Fruit fly (Drosophila melanogaster) whole organism, embryonic: ENCODE measurements around the gene kat80.
A peak's percentile ranks its signal among the peaks of the same experiment; 100 is the strongest.

Experiments
- Adf1 ChIP-seq: fragments of 200-800 bp; sonication (Bioruptor generic); IDR thresholded peaks from 2 replicates; pipeline ENCODE4 v1.3.6; 2022; ENCODE audit warnings: missing biosample characterization, missing genetic modification characterization
- Asciz ChIP-seq: fragments of 200-800 bp; sonication (Bioruptor generic); optimal IDR thresholded peaks from 2 replicates; lab custom pipeline; 2017; ENCODE audit warnings: missing biosample characterization, mild to moderate bottlenecking, missing genetic modification characterization, missing genetic modification reagents
- Bgb ChIP-seq: fragments of 200-800 bp; sonication (Bioruptor generic); IDR thresholded peaks from 2 replicates; pipeline ENCODE4 v1.3.6; 2022; ENCODE audit warnings: missing biosample characterization, missing genetic modification characterization; ENCODE audit not compliant: partially characterized antibody
- BtbVII ChIP-seq: fragments of 200-800 bp; sonication (Bioruptor generic); optimal IDR thresholded peaks from 3 replicates; lab custom pipeline; 2017; ENCODE audit warnings: missing biosample characterization, mild to moderate bottlenecking, missing genetic modification characterization
- CG10267 ChIP-seq: fragments of 200-800 bp; sonication (Bioruptor generic); optimal IDR thresholded peaks from 2 replicates; lab custom pipeline; 2018; ENCODE audit warnings: missing biosample characterization, mild to moderate bottlenecking, missing genetic modification characterization, moderate library complexity
- CG10274 ChIP-seq: fragments of 200-800 bp; sonication (Bioruptor generic); optimal IDR thresholded peaks from 3 replicates; lab custom pipeline; 2017; ENCODE audit warnings: missing biosample characterization, mild to moderate bottlenecking, missing genetic modification characterization
- CG11085 ChIP-seq: fragments of 200-800 bp; sonication (Bioruptor generic); IDR thresholded peaks from 2 replicates; pipeline ENCODE4 v1.3.6; 2022; ENCODE audit warnings: missing biosample characterization, missing genetic modification characterization
- CG11560 ChIP-seq: fragments of 200-800 bp; sonication (Bioruptor generic); IDR thresholded peaks from 3 replicates; pipeline ENCODE4 v1.3.6; 2022; ENCODE audit warnings: missing biosample characterization, missing genetic modification characterization
- CG11695 ChIP-seq: fragments of 200-800 bp; sonication (Bioruptor generic); IDR thresholded peaks from 3 replicates; pipeline ENCODE4 v1.3.6; 2022; ENCODE audit warnings: missing biosample characterization, missing genetic modification characterization
- CG12071 ChIP-seq: fragments of 200-800 bp; sonication (Bioruptor generic); optimal IDR thresholded peaks from 3 replicates; lab custom pipeline; 2018; ENCODE audit warnings: missing biosample characterization, mild to moderate bottlenecking, missing genetic modification characterization
- CG12219 ChIP-seq: fragments of 200-800 bp; sonication (Bioruptor generic); optimal IDR thresholded peaks from 3 replicates; lab custom pipeline; 2018; ENCODE audit warnings: missing biosample characterization, mild to moderate bottlenecking, missing genetic modification characterization
- CG13894 ChIP-seq: fragments of 200-800 bp; sonication (Bioruptor generic); optimal IDR thresholded peaks from 3 replicates; lab custom pipeline; 2018; ENCODE audit warnings: missing biosample characterization, mild to moderate bottlenecking, missing genetic modification characterization, moderate library complexity
- CG14965 ChIP-seq: fragments of 200-800 bp; sonication (Bioruptor generic); optimal IDR thresholded peaks from 2 replicates; lab custom pipeline; 2016; ENCODE audit warnings: missing biosample characterization, missing genetic modification characterization, borderline replicate concordance
- CG15514 ChIP-seq: fragments of 200-800 bp; sonication (Bioruptor generic); optimal IDR thresholded peaks from 3 replicates; lab custom pipeline; 2017; ENCODE audit warnings: missing biosample characterization, missing genetic modification characterization, mild to moderate bottlenecking, moderate library complexity, missing genetic modification reagents
- CG16779 ChIP-seq: fragments of 200-800 bp; sonication (Bioruptor generic); IDR thresholded peaks from 2 replicates; pipeline ENCODE4 v1.3.6; 2022; ENCODE audit warnings: missing biosample characterization, missing genetic modification characterization
- CG17802 ChIP-seq: fragments of 200-800 bp; sonication (Bioruptor generic); optimal IDR thresholded peaks from 2 replicates; lab custom pipeline; 2018; ENCODE audit warnings: missing biosample characterization, mild to moderate bottlenecking, missing genetic modification characterization, moderate library complexity
- CG1792 ChIP-seq: fragments of 200-800 bp; sonication (Bioruptor generic); optimal IDR thresholded peaks from 2 replicates; lab custom pipeline; 2016; ENCODE audit warnings: missing biosample characterization, missing genetic modification characterization
- CG1832 ChIP-seq: fragments of 200-800 bp; sonication (Bioruptor generic); optimal IDR thresholded peaks from 2 replicates; lab custom pipeline; 2017; ENCODE audit warnings: missing biosample characterization, mild to moderate bottlenecking, missing genetic modification characterization, inconsistent platforms
- CG2889 ChIP-seq: fragments of 200-800 bp; sonication (Bioruptor generic); IDR thresholded peaks from 3 replicates; pipeline ENCODE4 v1.3.6; 2022; ENCODE audit warnings: missing biosample characterization, missing genetic modification characterization
- CG32532 ChIP-seq: fragments of 200-800 bp; sonication (Bioruptor generic); IDR thresholded peaks from 2 replicates; pipeline ENCODE4 v1.3.6; 2022; ENCODE audit warnings: missing biosample characterization, missing genetic modification characterization
- CG3407 ChIP-seq: fragments of 200-800 bp; sonication (Bioruptor generic); optimal IDR thresholded peaks from 2 replicates; lab custom pipeline; 2018; ENCODE audit warnings: missing biosample characterization, mild to moderate bottlenecking, missing genetic modification characterization
- CG43689 ChIP-seq: fragments of 200-800 bp; sonication (Bioruptor generic); IDR thresholded peaks from 2 replicates; pipeline ENCODE4 v1.3.6; 2022; ENCODE audit warnings: missing biosample characterization, missing genetic modification characterization
- CG6272 ChIP-seq: fragments of 200-800 bp; sonication (Bioruptor generic); IDR thresholded peaks from 2 replicates; pipeline ENCODE4 v1.3.6; 2022; ENCODE audit warnings: missing biosample characterization, missing genetic modification characterization
- CG7271 ChIP-seq: fragments of 200-800 bp; sonication (Bioruptor generic); optimal IDR thresholded peaks from 2 replicates; lab custom pipeline; 2018; ENCODE audit warnings: missing biosample characterization, mild to moderate bottlenecking, missing genetic modification characterization, moderate library complexity
- CG7357 ChIP-seq: fragments of 200-800 bp; sonication (Bioruptor generic); IDR thresholded peaks from 3 replicates; pipeline ENCODE4 v1.3.6; 2022; ENCODE audit warnings: missing biosample characterization, missing genetic modification characterization
- CG7928 ChIP-seq: fragments of 200-800 bp; sonication (Bioruptor generic); optimal IDR thresholded peaks from 2 replicates; lab custom pipeline; 2017; ENCODE audit warnings: missing biosample characterization, mild to moderate bottlenecking, missing genetic modification characterization
- Chrac-16 ChIP-seq: fragments of 200-800 bp; sonication (Bioruptor generic); optimal IDR thresholded peaks from 3 replicates; lab custom pipeline; 2016; ENCODE audit warnings: missing biosample characterization, missing genetic modification characterization
- Doc3 ChIP-seq: fragments of 200-800 bp; sonication (Bioruptor generic); IDR thresholded peaks from 3 replicates; pipeline ENCODE4 v1.3.6; 2022; ENCODE audit warnings: missing biosample characterization, missing genetic modification characterization; ENCODE audit not compliant: partially characterized antibody
- ERR ChIP-seq: fragments of 200-800 bp; sonication (Bioruptor generic); optimal IDR thresholded peaks from 2 replicates; lab custom pipeline; 2016; ENCODE audit warnings: missing biosample characterization, missing genetic modification characterization
- Fer2 ChIP-seq: fragments of 200-800 bp; sonication (Bioruptor generic); optimal IDR thresholded peaks from 2 replicates; lab custom pipeline; 2018; ENCODE audit warnings: missing biosample characterization, mild to moderate bottlenecking, missing genetic modification characterization, moderate library complexity
- Gsc ChIP-seq: fragments of 200-800 bp; sonication (Bioruptor generic); IDR thresholded peaks from 2 replicates; pipeline ENCODE4 v1.3.6; 2022; ENCODE audit warnings: missing biosample characterization, missing genetic modification characterization
- HmgD ChIP-seq: fragments of 200-800 bp; sonication (Bioruptor generic); optimal IDR thresholded peaks from 3 replicates; lab custom pipeline; 2016; ENCODE audit warnings: missing biosample characterization, missing genetic modification characterization
- Lpt ChIP-seq: fragments of >200 bp; optimal IDR thresholded peaks from 2 replicates; lab custom pipeline; 2018; ENCODE audit warnings: missing biosample characterization, missing genetic modification characterization
- MTF-1 ChIP-seq: fragments of 200-800 bp; sonication (Bioruptor generic); optimal IDR thresholded peaks from 2 replicates; lab custom pipeline; 2018; ENCODE audit warnings: missing biosample characterization, mild to moderate bottlenecking, missing genetic modification characterization, borderline replicate concordance
- Mes4 ChIP-seq: fragments of 200-800 bp; sonication (Bioruptor generic); optimal IDR thresholded peaks from 2 replicates; lab custom pipeline; 2016; ENCODE audit warnings: missing biosample characterization, missing genetic modification characterization
- Nf-YC ChIP-seq: fragments of 200-800 bp; optimal IDR thresholded peaks from 3 replicates; lab custom pipeline; 2019; ENCODE audit warnings: missing biosample characterization, mild to moderate bottlenecking, missing genetic modification characterization, moderate library complexity
- Vsx1 ChIP-seq: fragments of 200-800 bp; sonication (Bioruptor generic); optimal IDR thresholded peaks from 2 replicates; lab custom pipeline; 2017; ENCODE audit warnings: missing biosample characterization, mild to moderate bottlenecking, missing genetic modification characterization, missing genetic modification reagents
- ab ChIP-seq: fragments of 200-800 bp; sonication (Bioruptor generic); optimal IDR thresholded peaks from 2 replicates; lab custom pipeline; 2016; ENCODE audit warnings: missing biosample characterization, missing genetic modification characterization
- ase ChIP-seq: fragments of 200-800 bp; sonication (Bioruptor generic); IDR thresholded peaks from 3 replicates; pipeline ENCODE4 v1.3.6; 2022; ENCODE audit warnings: missing biosample characterization, missing genetic modification characterization
- chif ChIP-seq, 2 experiments: fragments of 200-800 bp; sonication (Bioruptor generic); optimal IDR thresholded peaks; 3 replicates each; lab custom pipeline; 2016; ENCODE audit warnings: missing biosample characterization in 2 of 2, missing genetic modification characterization in 2 of 2
- disco-r ChIP-seq: fragments of 200-800 bp; sonication (Bioruptor generic); optimal IDR thresholded peaks from 2 replicates; lab custom pipeline; 2016; ENCODE audit warnings: missing biosample characterization, missing genetic modification characterization
- eyg ChIP-seq: fragments of 200-800 bp; sonication (Bioruptor generic); optimal IDR thresholded peaks from 3 replicates; lab custom pipeline; 2016; ENCODE audit warnings: missing biosample characterization, missing genetic modification characterization
- gsb-n ChIP-seq: fragments of 200-800 bp; sonication (Bioruptor generic); optimal IDR thresholded peaks from 3 replicates; lab custom pipeline; 2018; ENCODE audit warnings: missing biosample characterization, mild to moderate bottlenecking, missing genetic modification characterization
- her ChIP-seq: fragments of 200-800 bp; sonication (Bioruptor generic); optimal IDR thresholded peaks from 2 replicates; lab custom pipeline; 2016; ENCODE audit warnings: missing biosample characterization, missing genetic modification characterization
- inv ChIP-seq: fragments of 200-800 bp; sonication (Bioruptor generic); IDR thresholded peaks from 2 replicates; pipeline ENCODE4 v1.3.6; 2022; ENCODE audit warnings: missing biosample characterization, missing genetic modification characterization; ENCODE audit not compliant: partially characterized antibody
- lbe ChIP-seq: fragments of 200-800 bp; sonication (Bioruptor generic); optimal IDR thresholded peaks from 2 replicates; lab custom pipeline; 2016; ENCODE audit warnings: missing biosample characterization, mild to moderate bottlenecking, missing genetic modification characterization
- pb ChIP-seq: fragments of 200-800 bp; sonication (Bioruptor generic); optimal IDR thresholded peaks from 3 replicates; lab custom pipeline; 2016; ENCODE audit warnings: missing biosample characterization, missing genetic modification characterization
- schlank ChIP-seq: fragments of 200-800 bp; sonication (Bioruptor generic); optimal IDR thresholded peaks from 2 replicates; lab custom pipeline; 2018; ENCODE audit warnings: missing biosample characterization, mild to moderate bottlenecking, missing genetic modification characterization
- sens-2 ChIP-seq: fragments of 200-800 bp; sonication (Bioruptor generic); IDR thresholded peaks from 2 replicates; pipeline ENCODE4 v1.3.6; 2022; ENCODE audit warnings: missing biosample characterization, missing genetic modification characterization
- unc-4 ChIP-seq: fragments of 200-800 bp; sonication (Bioruptor generic); IDR thresholded peaks from 2 replicates; pipeline ENCODE4 v1.3.6; 2022; ENCODE audit warnings: missing biosample characterization, missing genetic modification characterization; ENCODE audit not compliant: partially characterized antibody
- yki ChIP-seq: fragments of >200 bp; optimal IDR thresholded peaks from 3 replicates; lab custom pipeline; 2018
- z ChIP-seq: fragments of 200-800 bp; sonication (Bioruptor generic); IDR thresholded peaks from 3 replicates; pipeline ENCODE4 v1.3.6; 2022; ENCODE audit warnings: missing biosample characterization, missing genetic modification characterization

kat80 gene

DNA sequence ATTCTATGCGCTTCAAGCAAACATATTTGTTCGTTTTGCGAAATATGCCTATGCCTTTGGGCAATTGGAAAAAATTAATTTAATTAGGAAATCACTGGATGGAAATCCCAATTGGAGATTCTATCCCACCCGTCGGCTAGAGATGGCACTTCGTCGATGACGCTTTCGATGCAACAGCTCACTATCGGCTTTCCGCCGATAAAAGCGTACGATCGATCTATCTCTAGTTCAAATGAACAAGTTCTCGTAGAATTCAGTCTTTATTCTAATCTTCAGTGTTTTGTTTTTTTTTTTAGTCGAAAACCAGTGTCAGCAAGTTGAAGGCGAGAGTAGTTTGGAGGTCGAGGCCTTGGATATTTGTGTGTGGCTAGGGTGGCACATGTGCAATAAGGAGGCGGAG is 47.1 kb upstream of the kat80 start, which contains the start of the genes CG9917 and CG32579 (continued):
- TF ChIP-seq ab (GFP tag; lab: Kevin White, UChicago) (no peak), CG2889 (GFP tag; lab: Robert Waterston, UW) (no peak), yki (lab: Kevin White, UChicago) (no peak), Asciz (no peak), CG3407 (GFP tag; lab: Kevin White, UChicago) (no peak), ERR (GFP tag; lab: Kevin White, UChicago) (no peak), Fer2 (tag; lab: Kevin White, UChicago) (no peak), CG43689 (GFP tag; lab: Robert Waterston, UW) (no peak), chif (GFP tag; optimal IDR thresholded peaks at IDR 0.05; lab: Kevin White, UChicago) (no peak), CG11695 (GFP tag; lab: Robert Waterston, UW) (no peak), CG7357 (GFP tag; lab: Robert Waterston, UW) (no peak), CG16779 (GFP tag; lab: Robert Waterston, UW) (no peak), lbe (GFP tag; lab: Kevin White, UChicago) (no peak), HmgD (GFP tag; lab: Kevin White, UChicago) (no peak), CG1832 (GFP tag; lab: Kevin White, UChicago) (no peak), disco-r (GFP tag; lab: Kevin White, UChicago) (no peak), MTF-1 (no peak), Nf-YC (tag; lab: Kevin White, UChicago) (no peak), gsb-n (tag; lab: Kevin White, UChicago) (no peak), Adf1 (GFP tag; lab: Robert Waterston, UW) (peak; percentile 15; the same call in 1 of the 2 replicates), CG1792 (no peak), CG14965 (GFP tag; lab: Kevin White, UChicago) (no peak), CG11560 (no peak), CG10267 (peak; percentile 12), CG32532 (GFP tag; lab: Robert Waterston, UW) (no peak), CG7928 (GFP tag; lab: Kevin White, UChicago) (no peak), pb (GFP tag; lab: Kevin White, UChicago) (no peak), Bgb (GFP tag; lab: Robert Waterston, UW) (peak; percentile 90), CG10274 (GFP tag; lab: Kevin White, UChicago) (no peak), CG15514 (GFP tag; lab: Kevin White, UChicago) (peak; percentile 99), schlank (no peak), CG11085 (GFP tag; lab: Robert Waterston, UW) (no peak), ase (GFP tag; lab: Robert Waterston, UW) (no peak), CG13894 (peak; percentile 37), Lpt (no peak), CG12071 (no peak), Doc3 (GFP tag; lab: Robert Waterston, UW) (peak; percentile 63), eyg (GFP tag; lab: Kevin White, UChicago) (no peak), BtbVII (GFP tag; lab: Kevin White, UChicago) (no peak), CG6272 (no peak), CG12219 (GFP tag; lab: Kevin White, UChicago) (no peak), Chrac-16 (no peak), CG17802 (tag; lab: Kevin White, UChicago) (no peak), Mes4 (no peak), z (GFP tag; lab: Robert Waterston, UW) (no peak), sens-2 (GFP tag; lab: Robert Waterston, UW) (no peak), inv (peak; percentile 66), unc-4 (peak; percentile 78), CG7271 (no peak), Vsx1 (GFP tag; lab: Kevin White, UChicago) (no peak), her (GFP tag; lab: Kevin White, UChicago) (no peak), Gsc (GFP tag; lab: Robert Waterston, UW) (no peak)
